Fruit fly (Drosophila melanogaster) whole organism, adult: Measurements from ENCODE around the gene CG31689.

Source experiments
- CG11617 ChIP-seq: fragments of 200-800 bp; sonication (Bioruptor generic); optimal IDR thresholded peaks from 2 replicates; lab custom pipeline; 2017; ENCODE audit warnings: mild to moderate bottlenecking, missing biosample characterization, missing genetic modification reagents, missing genetic modification characterization
- CG12768 ChIP-seq: fragments of 200-800 bp; sonication (Bioruptor generic); optimal IDR thresholded peaks from 2 replicates; lab custom pipeline; 2017; ENCODE audit warnings: missing biosample characterization, missing genetic modification characterization, mild to moderate bottlenecking, moderate library complexity, missing genetic modification reagents
- CG14711 ChIP-seq: fragments of 200-800 bp; sonication (Bioruptor generic); optimal IDR thresholded peaks from 2 replicates; lab custom pipeline; 2018; ENCODE audit warnings: missing biosample characterization, mild to moderate bottlenecking, missing genetic modification characterization, moderate library complexity
- CG1620 ChIP-seq: fragments of 200-800 bp; sonication (Bioruptor generic); optimal IDR thresholded peaks from 2 replicates; lab custom pipeline; 2016; ENCODE audit warnings: missing biosample characterization, missing genetic modification characterization
- CG33017 ChIP-seq: fragments of 200-800 bp; sonication (Bioruptor generic); optimal IDR thresholded peaks from 2 replicates; lab custom pipeline; 2018; ENCODE audit warnings: missing biosample characterization, mild to moderate bottlenecking, missing genetic modification characterization, moderate library complexity
- CG5204 ChIP-seq: fragments of 200-800 bp; sonication (Bioruptor generic); optimal IDR thresholded peaks from 2 replicates; lab custom pipeline; 2016; ENCODE audit warnings: missing biosample characterization, missing genetic modification characterization
- CG7045 ChIP-seq: fragments of 200-800 bp; sonication (Bioruptor generic); optimal IDR thresholded peaks from 2 replicates; lab custom pipeline; 2017; ENCODE audit warnings: missing biosample characterization, mild to moderate bottlenecking, missing genetic modification characterization
- CG7101 ChIP-seq: fragments of 200-800 bp; sonication (Bioruptor generic); optimal IDR thresholded peaks from 2 replicates; lab custom pipeline; 2018; ENCODE audit warnings: missing biosample characterization, mild to moderate bottlenecking, missing genetic modification characterization, moderate library complexity
- Clk ChIP-seq: fragments of 200-800 bp; sonication (Bioruptor generic); optimal IDR thresholded peaks from 2 replicates; lab custom pipeline; 2017; ENCODE audit warnings: missing biosample characterization, missing genetic modification characterization
- Crg-1 ChIP-seq: fragments of 200-800 bp; sonication (Bioruptor generic); optimal IDR thresholded peaks from 2 replicates; lab custom pipeline; 2016; ENCODE audit warnings: missing biosample characterization, missing genetic modification characterization
- Hr96 ChIP-seq: fragments of 200-800 bp; sonication (Bioruptor generic); optimal IDR thresholded peaks from 2 replicates; lab custom pipeline; 2016; ENCODE audit warnings: missing biosample characterization, missing genetic modification characterization
- Mnt ChIP-seq: fragments of 200-800 bp; sonication (Bioruptor generic); optimal IDR thresholded peaks from 2 replicates; lab custom pipeline; 2016; ENCODE audit warnings: missing biosample characterization, mild to moderate bottlenecking, missing genetic modification characterization
- bab1 ChIP-seq: fragments of 200-800 bp; sonication (Bioruptor generic); optimal IDR thresholded peaks from 3 replicates; lab custom pipeline; 2019; ENCODE audit warnings: missing biosample characterization, mild to moderate bottlenecking, missing genetic modification characterization, moderate library complexity
- cic ChIP-seq: fragments of 200-800 bp; sonication (Bioruptor generic); optimal IDR thresholded peaks from 2 replicates; lab custom pipeline; 2017; ENCODE audit warnings: missing biosample characterization, mild to moderate bottlenecking, missing genetic modification characterization, moderate library complexity
- cnc ChIP-seq, 2 experiments: fragments of >200 bp; optimal IDR thresholded peaks; 2 replicates each; lab custom pipeline; 2017
- kay ChIP-seq: fragments of 200-800 bp; sonication (Bioruptor generic); peaks from one replicate; lab custom pipeline; 2016; ENCODE audit warnings: missing biosample characterization, missing genetic modification characterization, borderline replicate concordance
- ovo ChIP-seq: fragments of 200-800 bp; sonication (Bioruptor generic); optimal IDR thresholded peaks from 2 replicates; lab custom pipeline; 2016; ENCODE audit warnings: missing biosample characterization, missing genetic modification characterization
- pad ChIP-seq: fragments of 200-800 bp; sonication (Bioruptor generic); optimal IDR thresholded peaks from 3 replicates; lab custom pipeline; 2017; ENCODE audit warnings: missing biosample characterization, missing genetic modification characterization, mild to moderate bottlenecking, moderate library complexity, missing genetic modification reagents
- tj ChIP-seq: fragments of 200-800 bp; sonication (Bioruptor generic); optimal IDR thresholded peaks from 3 replicates; lab custom pipeline; 2017; ENCODE audit warnings: missing biosample characterization, mild to moderate bottlenecking, missing genetic modification characterization, moderate library complexity
- toe ChIP-seq: fragments of 200-800 bp; sonication (Bioruptor generic); optimal IDR thresholded peaks from 2 replicates; lab custom pipeline; 2016; ENCODE audit warnings: missing biosample characterization, missing genetic modification characterization

CG31689 gene

dm6 chr2L:2749144-2749766, 23.8 kb downstream of the CG31689 start:
- TF ChIP-seq Crg-1: no peak
- TF ChIP-seq CG11617 (GFP tag; lab: Kevin White, UChicago): no peak
- no peak for TF ChIP-seq Mnt (GFP tag; lab: Kevin White, UChicago)
- peak; percentile 21 for TF ChIP-seq CG7101 (tag; lab: Kevin White, UChicago)
- TF ChIP-seq CG12768 (GFP tag; lab: Kevin White, UChicago): peak; percentile 80
- TF ChIP-seq pad (GFP tag; lab: Kevin White, UChicago): peak; percentile 27
- peak; percentile 40 for TF ChIP-seq tj (GFP tag; lab: Kevin White, UChicago)
- TF ChIP-seq Clk (GFP tag; lab: Kevin White, UChicago): peak; percentile 54
- no peak for TF ChIP-seq CG5204
- TF ChIP-seq bab1 (GFP tag; lab: Kevin White, UChicago): peak; percentile 5
- TF ChIP-seq kay (GFP tag; lab: Kevin White, UChicago): no peak
- TF ChIP-seq CG14711 (tag; lab: Kevin White, UChicago): no peak
- no peak for TF ChIP-seq toe (GFP tag; lab: Kevin White, UChicago)
- no peak for TF ChIP-seq ovo
- TF ChIP-seq cic (GFP tag; lab: Kevin White, UChicago): peak; percentile 76
- TF ChIP-seq Hr96: no peak
- TF ChIP-seq CG7045 (GFP tag; lab: Kevin White, UChicago): peak; percentile 7
- TF ChIP-seq CG33017: peak; percentile 40
- no peak for TF ChIP-seq CG1620 (GFP tag; lab: Kevin White, UChicago)
- TF ChIP-seq cnc (optimal IDR thresholded peaks at IDR 0.05; lab: Kevin White, UChicago): no peak

DNA sequence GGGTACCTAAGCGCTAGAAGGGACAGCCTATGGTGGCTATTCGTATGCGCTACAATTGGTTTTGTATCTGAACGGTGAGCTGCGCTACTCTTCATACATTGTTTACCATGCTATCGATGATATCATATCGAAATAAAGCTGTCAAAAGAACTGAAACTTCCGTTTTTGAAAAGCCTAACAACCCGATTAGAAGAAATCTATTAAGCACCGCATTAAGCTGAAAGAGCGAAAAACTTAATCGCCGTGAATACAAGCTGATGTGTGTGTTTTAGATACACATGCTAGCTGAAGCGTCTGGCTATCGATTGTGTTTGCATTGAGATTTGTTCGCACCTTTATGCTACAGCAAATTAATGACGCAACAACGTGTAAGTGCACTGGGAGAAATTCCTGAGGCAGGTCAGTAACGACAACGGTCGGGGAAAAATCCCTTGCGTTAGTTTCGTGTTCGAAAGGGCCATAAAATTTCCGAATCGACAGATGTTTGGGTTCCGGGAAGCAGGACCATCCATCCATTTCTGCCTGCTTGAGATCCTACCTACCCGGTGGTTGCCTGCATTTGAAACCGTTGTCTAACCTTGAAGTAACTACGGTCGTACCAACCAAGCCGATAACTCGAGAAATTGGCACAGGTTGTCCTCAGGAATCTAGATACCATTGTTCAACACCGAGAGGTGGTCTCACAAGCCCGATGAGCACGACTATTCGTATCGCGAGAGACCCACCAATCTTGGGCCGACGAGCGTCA, 25.0 kb downstream of the CG31689 start:
- TF ChIP-seq CG11617 (GFP tag; lab: Kevin White, UChicago) (peak; percentile 40), cic (GFP tag; lab: Kevin White, UChicago) (no peak), cnc (optimal IDR thresholded peaks at IDR 0.05; lab: Kevin White, UChicago) (no peak), Crg-1 (peak; percentile 32), CG1620 (GFP tag; lab: Kevin White, UChicago) (no peak), CG7101 (tag; lab: Kevin White, UChicago) (peak; percentile 56), CG7045 (GFP tag; lab: Kevin White, UChicago) (peak; percentile 53), kay (GFP tag; lab: Kevin White, UChicago) (no peak), ovo (no peak), pad (GFP tag; lab: Kevin White, UChicago) (no peak), CG14711 (tag; lab: Kevin White, UChicago) (peak; percentile 60), tj (GFP tag; lab: Kevin White, UChicago) (peak; percentile 52), Clk (GFP tag; lab: Kevin White, UChicago) (no peak), toe (GFP tag; lab: Kevin White, UChicago) (peak; percentile 1), Mnt (GFP tag; lab: Kevin White, UChicago) (no peak), Hr96 (peak; percentile 4), bab1 (GFP tag; lab: Kevin White, UChicago) (no peak), CG33017 (peak; percentile 86), CG5204 (no peak), CG12768 (GFP tag; lab: Kevin White, UChicago) (peak; percentile 36)

dm6 chr2L:2751085-2751710, 25.7 kb downstream of the CG31689 start:
- TF ChIP-seq toe (GFP tag; lab: Kevin White, UChicago) (no peak), CG12768 (GFP tag; lab: Kevin White, UChicago) (peak; percentile 44), CG11617 (GFP tag; lab: Kevin White, UChicago) (no peak), Mnt (GFP tag; lab: Kevin White, UChicago) (peak; percentile 54), Hr96 (no peak), Clk (GFP tag; lab: Kevin White, UChicago) (no peak), CG5204 (no peak), CG7045 (GFP tag; lab: Kevin White, UChicago) (no peak), CG7101 (tag; lab: Kevin White, UChicago) (no peak), Crg-1 (peak; percentile 23), pad (GFP tag; lab: Kevin White, UChicago) (no peak), CG14711 (tag; lab: Kevin White, UChicago) (peak; percentile 5), kay (GFP tag; lab: Kevin White, UChicago) (no peak), CG33017 (no peak), CG1620 (GFP tag; lab: Kevin White, UChicago) (no peak), cic (GFP tag; lab: Kevin White, UChicago) (peak; percentile 91), cnc (optimal IDR thresholded peaks at IDR 0.05; lab: Kevin White, UChicago) (no peak), bab1 (GFP tag; lab: Kevin White, UChicago) (no peak), ovo (peak; percentile 14), tj (GFP tag; lab: Kevin White, UChicago) (no peak)

DNA sequence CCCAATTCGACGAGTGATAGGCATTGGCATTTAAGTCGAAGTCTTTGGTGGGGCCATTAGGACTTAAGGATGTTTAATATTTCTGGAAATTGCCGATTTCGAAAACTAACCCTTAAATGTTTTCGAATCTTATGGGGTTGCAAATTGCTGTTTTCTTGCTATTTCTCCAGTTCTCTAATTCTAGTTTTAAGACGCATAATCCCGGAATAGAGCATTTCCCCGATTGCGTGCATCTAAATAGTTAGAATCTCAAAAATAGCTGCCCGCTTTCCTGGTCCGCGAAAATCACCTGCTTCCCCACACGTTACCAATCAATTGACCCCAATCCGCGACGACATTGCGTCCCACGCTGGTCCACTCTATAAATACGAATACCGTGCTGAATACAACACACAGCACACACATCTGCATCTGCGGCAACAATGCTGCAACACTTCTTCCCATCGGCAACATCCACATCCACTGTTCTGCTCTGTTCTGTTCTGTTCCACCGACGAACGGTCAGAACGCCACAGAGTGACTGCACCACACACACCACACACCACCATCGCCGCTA, 26.5 kb downstream of the CG31689 start, which contains the start of gene Bacc:
Bacc (plus strand) TSS at position 542 of the 556 bp plus-strand sequence.
- TF ChIP-seq CG7045 (GFP tag; lab: Kevin White, UChicago): peak; percentile 93
- peak; percentile 63 for TF ChIP-seq ovo
- no peak for TF ChIP-seq cnc (optimal IDR thresholded peaks at IDR 0.05; lab: Kevin White, UChicago)
- peak; percentile 89 for TF ChIP-seq bab1 (GFP tag; lab: Kevin White, UChicago)
- peak; percentile 74 for TF ChIP-seq Crg-1
- TF ChIP-seq CG12768 (GFP tag; lab: Kevin White, UChicago): peak; percentile 78
- peak; percentile 77 for TF ChIP-seq pad (GFP tag; lab: Kevin White, UChicago)
- peak; percentile 96 for TF ChIP-seq CG5204
- TF ChIP-seq CG33017: peak; percentile 87
- no peak for TF ChIP-seq cic (GFP tag; lab: Kevin White, UChicago)
- peak; percentile 30 for TF ChIP-seq Mnt (GFP tag; lab: Kevin White, UChicago)
- TF ChIP-seq CG11617 (GFP tag; lab: Kevin White, UChicago): peak; percentile 96
- no peak for TF ChIP-seq kay (GFP tag; lab: Kevin White, UChicago)
- peak; percentile 76 for TF ChIP-seq CG14711 (tag; lab: Kevin White, UChicago)
- peak; percentile 87 for TF ChIP-seq toe (GFP tag; lab: Kevin White, UChicago)
- peak; percentile 91 for TF ChIP-seq CG7101 (tag; lab: Kevin White, UChicago)
- TF ChIP-seq tj (GFP tag; lab: Kevin White, UChicago): peak; percentile 81
- TF ChIP-seq Clk (GFP tag; lab: Kevin White, UChicago): peak; percentile 84
- peak; percentile 90 for TF ChIP-seq Hr96
- TF ChIP-seq CG1620 (GFP tag; lab: Kevin White, UChicago): peak; percentile 76
